Worm (Caenorhabditis elegans) whole organism, L4 larva: Measurements from ENCODE around the gene F47E1.1.

Experiments
- F37D6.2 ChIP-seq: sonication (generic microtip); optimal IDR thresholded peaks from 2 replicates; lab custom pipeline; 2016; ENCODE audit warnings: mild to moderate bottlenecking, missing genetic modification characterization, missing compliant biosample characterization
- F44E2.7 ChIP-seq: fragments of 200-800 bp; sonication (Bioruptor generic); IDR thresholded peaks from 2 replicates; pipeline ENCODE4 v2.1.2; 2022; ENCODE audit warnings: missing genetic modification characterization, missing compliant biosample characterization
- F49E8.2 ChIP-seq: sonication (generic microtip); optimal IDR thresholded peaks from 2 replicates; lab custom pipeline; 2016; ENCODE audit warnings: missing compliant biosample characterization, mild to moderate bottlenecking, missing genetic modification characterization, borderline replicate concordance
- R02D3.7 ChIP-seq: fragments of 150-350 bp; sonication (generic microtip); optimal IDR thresholded peaks from 3 replicates; lab custom pipeline; 2014; ENCODE audit warnings: missing biosample characterization, missing genetic modification characterization
- T26A8.4 ChIP-seq: fragments of 200-800 bp; sonication (Bioruptor generic); IDR thresholded peaks from 2 replicates; pipeline ENCODE4 v1.3.6; 2022; ENCODE audit warnings: missing genetic modification characterization, missing compliant biosample characterization
- Y48G9A.11 ChIP-seq: fragments of 200-800 bp; sonication (Bioruptor generic); IDR thresholded peaks from 2 replicates; pipeline ENCODE4 v1.3.6; 2022; ENCODE audit warnings: missing genetic modification reagents, missing genetic modification characterization, missing compliant biosample characterization
- Y75B8A.6 ChIP-seq: fragments of 200-800 bp; sonication (Bioruptor generic); IDR thresholded peaks from 2 replicates; pipeline ENCODE4 v1.3.6; 2022; ENCODE audit warnings: missing genetic modification reagents, missing genetic modification characterization, missing compliant biosample characterization
- ZK337.2 ChIP-seq: fragments of 200-800 bp; sonication (Bioruptor generic); IDR thresholded peaks from 2 replicates; pipeline ENCODE4 v1.3.6; 2022; ENCODE audit warnings: missing genetic modification reagents, missing genetic modification characterization, missing compliant biosample characterization
- ceh-28 ChIP-seq: fragments of 150-350 bp; optimal IDR thresholded peaks from 2 replicates; lab custom pipeline; 2014; ENCODE audit warnings: missing biosample characterization, missing genetic modification reagents, missing genetic modification characterization
- ceh-32 ChIP-seq: sonication (generic microtip); optimal IDR thresholded peaks from 2 replicates; lab custom pipeline; 2016; ENCODE audit warnings: mild to moderate bottlenecking, missing genetic modification characterization, missing compliant biosample characterization; ENCODE audit not compliant: poor library complexity
- ceh-44 ChIP-seq: fragments of 200-800 bp; sonication (Bioruptor generic); IDR thresholded peaks from 2 replicates; pipeline ENCODE4 v1.3.6; 2022; ENCODE audit warnings: missing genetic modification reagents, missing genetic modification characterization, missing compliant biosample characterization
- ctbp-1 ChIP-seq: fragments of 200-800 bp; sonication (Bioruptor generic); IDR thresholded peaks from 2 replicates; pipeline ENCODE4 v1.3.6; 2022; ENCODE audit warnings: missing genetic modification reagents, missing genetic modification characterization, missing compliant biosample characterization
- daf-12 ChIP-seq: fragments of 150-350 bp; optimal IDR thresholded peaks from 2 replicates; lab custom pipeline; 2014; ENCODE audit warnings: missing biosample characterization, missing genetic modification reagents, missing genetic modification characterization
- daf-16 ChIP-seq, 3 experiments: sonication (generic microtip); optimal IDR thresholded peaks; 2 replicates each; lab custom pipeline; 2016 to 2017; ENCODE audit warnings: missing genetic modification characterization in 3 of 3, missing genetic modification reagents in 3 of 3, mild to moderate bottlenecking in 2 of 3, missing compliant biosample characterization in 2 of 3, missing biosample characterization in 1 of 3, moderate library complexity in 1 of 3
- dmd-6 ChIP-seq: fragments of 200-800 bp; sonication (Bioruptor generic); IDR thresholded peaks from 2 replicates; pipeline ENCODE4 v1.3.6; 2022; ENCODE audit warnings: missing genetic modification reagents, missing genetic modification characterization, missing compliant biosample characterization
- duxl-1 ChIP-seq: sonication (generic microtip); optimal IDR thresholded peaks from 2 replicates; lab custom pipeline; 2016; ENCODE audit warnings: mild to moderate bottlenecking, missing genetic modification characterization, moderate library complexity, missing compliant biosample characterization; ENCODE audit not compliant: poor library complexity
- dve-1 ChIP-seq: sonication (generic microtip); optimal IDR thresholded peaks from 2 replicates; lab custom pipeline; 2017; ENCODE audit warnings: antibody characterized with exemption, mild to moderate bottlenecking, missing genetic modification characterization, missing compliant biosample characterization; ENCODE audit not compliant: insufficient read depth
- fkh-10 ChIP-seq: fragments of 150-350 bp; optimal IDR thresholded peaks from 2 replicates; lab custom pipeline; 2014; ENCODE audit warnings: missing biosample characterization, missing genetic modification reagents, missing genetic modification characterization
- gei-8 ChIP-seq: fragments of 200-800 bp; sonication (Bioruptor generic); optimal IDR thresholded peaks from 2 replicates; lab custom pipeline; 2018; ENCODE audit warnings: mild to moderate bottlenecking, missing genetic modification characterization, missing compliant biosample characterization
- hif-1 ChIP-seq, 2 experiments: sonication (generic microtip); optimal IDR thresholded peaks; 2 replicates each; lab custom pipeline; 2016 to 2017; ENCODE audit warnings: missing compliant biosample characterization in 2 of 2, missing genetic modification characterization in 2 of 2, missing genetic modification reagents in 2 of 2, missing genotype in 2 of 2, mild to moderate bottlenecking in 1 of 2
- hlh-11 ChIP-seq: fragments of 200-800 bp; sonication (Bioruptor generic); optimal IDR thresholded peaks from 2 replicates; lab custom pipeline; 2018; ENCODE audit warnings: mild to moderate bottlenecking, missing genetic modification characterization, missing compliant biosample characterization
- hlh-30 ChIP-seq: sonication (generic microtip); optimal IDR thresholded peaks from 2 replicates; lab custom pipeline; 2017; ENCODE audit warnings: antibody characterized with exemption, mild to moderate bottlenecking, missing genetic modification characterization, missing compliant biosample characterization; ENCODE audit not compliant: insufficient read depth
- hmg-1.1 ChIP-seq: fragments of 200-800 bp; sonication (Bioruptor generic); IDR thresholded peaks from 2 replicates; pipeline ENCODE4 v1.3.6; 2022; ENCODE audit warnings: missing genetic modification reagents, missing genetic modification characterization, missing compliant biosample characterization
- lin-29 ChIP-seq: fragments of 200-800 bp; sonication (Bioruptor generic); IDR thresholded peaks from 2 replicates; pipeline ENCODE4 v1.3.6; 2022; ENCODE audit warnings: missing genetic modification reagents, missing genetic modification characterization, missing compliant biosample characterization
- lin-39 ChIP-seq: fragments of 150-350 bp; optimal IDR thresholded peaks from 2 replicates; lab custom pipeline; 2014; ENCODE audit warnings: missing biosample characterization, missing genetic modification reagents, missing genetic modification characterization
- lir-3 ChIP-seq: sonication (generic microtip); optimal IDR thresholded peaks from 2 replicates; lab custom pipeline; 2016; ENCODE audit warnings: mild to moderate bottlenecking, missing genetic modification characterization, missing compliant biosample characterization
- lsy-2 ChIP-seq, 2 experiments: fragments of 150-350 bp in 1 of 2; sonication (generic microtip) in 1 of 2; optimal IDR thresholded peaks; 2 replicates each; lab custom pipeline; 2014 to 2017; ENCODE audit warnings: missing biosample characterization in 2 of 2, missing genetic modification characterization in 2 of 2
- madf-5 ChIP-seq, 2 experiments: fragments of 200-800 bp; sonication (Bioruptor generic); IDR thresholded peaks; 2 replicates each; pipeline ENCODE4 v1.3.6; 2022; ENCODE audit warnings: missing compliant biosample characterization in 2 of 2, missing genetic modification characterization in 2 of 2
- mdt-29 ChIP-seq: fragments of 200-800 bp; sonication (Bioruptor generic); IDR thresholded peaks from 2 replicates; pipeline ENCODE4 v1.3.6; 2022; ENCODE audit warnings: missing genetic modification reagents, missing genetic modification characterization, missing compliant biosample characterization
- mep-1 ChIP-seq: fragments of 150-350 bp; sonication (generic microtip); optimal IDR thresholded peaks from 3 replicates; lab custom pipeline; 2014; ENCODE audit warnings: missing biosample characterization, missing genetic modification characterization
- mxl-2 ChIP-seq: fragments of 200-800 bp; sonication (Bioruptor generic); conservative IDR thresholded peaks from 2 replicates; pipeline ENCODE4 v1.3.6; 2022; ENCODE audit warnings: missing genetic modification reagents, missing genetic modification characterization, missing compliant biosample characterization
- mxl-3 ChIP-seq: fragments of 200-800 bp; sonication (Bioruptor generic); optimal IDR thresholded peaks from 2 replicates; lab custom pipeline; 2018; ENCODE audit warnings: mild to moderate bottlenecking, missing genetic modification characterization, missing compliant biosample characterization
- nhr-10 ChIP-seq: fragments of 150-350 bp; optimal IDR thresholded peaks from 2 replicates; lab custom pipeline; 2014; ENCODE audit warnings: missing biosample characterization, missing genetic modification characterization
- nhr-25 ChIP-seq: sonication (generic microtip); optimal IDR thresholded peaks from 2 replicates; lab custom pipeline; 2017; ENCODE audit warnings: missing genetic modification characterization, mild to moderate bottlenecking, missing compliant biosample characterization, antibody characterized with exemption, moderate library complexity, borderline replicate concordance; ENCODE audit not compliant: insufficient read depth
- nhr-42 ChIP-seq: fragments of 200-800 bp; sonication (Bioruptor generic); IDR thresholded peaks from 2 replicates; pipeline ENCODE4 v1.3.6; 2022; ENCODE audit warnings: missing genetic modification characterization, missing compliant biosample characterization
- nhr-48 ChIP-seq: sonication (generic microtip); optimal IDR thresholded peaks from 2 replicates; lab custom pipeline; 2016; ENCODE audit warnings: mild to moderate bottlenecking, missing genetic modification characterization, missing compliant biosample characterization
- pha-4 ChIP-seq, 2 experiments: fragments of 150-350 bp in 1 of 2; fragments of 200-800 bp in 1 of 2; sonication (Bioruptor generic) in 1 of 2; IDR thresholded peaks in 1 of 2; optimal IDR thresholded peaks in 1 of 2; 2 replicates each; pipeline versions ENCODE4 v1.3.6 to Lab custom; 2014 to 2022; ENCODE audit warnings: missing genetic modification characterization in 2 of 2, missing genetic modification reagents in 2 of 2, missing biosample characterization in 1 of 2, missing compliant biosample characterization in 1 of 2
- php-3 ChIP-seq: fragments of 200-800 bp; sonication (Bioruptor generic); IDR thresholded peaks from 2 replicates; pipeline ENCODE4 v1.3.6; 2022; ENCODE audit warnings: missing genetic modification reagents, missing genetic modification characterization, missing compliant biosample characterization
- snpc-4 ChIP-seq: fragments of 150-350 bp; optimal IDR thresholded peaks from 2 replicates; lab custom pipeline; 2014; ENCODE audit warnings: missing biosample characterization, missing genetic modification characterization
- unc-130 ChIP-seq: sonication (generic microtip); optimal IDR thresholded peaks from 2 replicates; lab custom pipeline; 2016; ENCODE audit warnings: missing genetic modification reagents, missing genetic modification characterization, missing compliant biosample characterization
- unc-39 ChIP-seq: sonication (generic microtip); optimal IDR thresholded peaks from 2 replicates; lab custom pipeline; 2017; ENCODE audit warnings: missing biosample characterization, missing genetic modification characterization
- unc-62 ChIP-seq, 3 experiments: fragments of 150-350 bp in 1 of 3; sonication (generic microtip); optimal IDR thresholded peaks in 2 of 3; peaks in 1 of 3; 1 replicate in 1 of 3; 2 replicates in 2 of 3; lab custom pipeline; 2014 to 2017; ENCODE audit warnings: missing biosample characterization in 3 of 3, missing genetic modification characterization in 3 of 3, missing genetic modification reagents in 3 of 3, missing genotype in 1 of 3
- vab-7 ChIP-seq: fragments of 200-800 bp; sonication (Bioruptor generic); IDR thresholded peaks from 2 replicates; pipeline ENCODE4 v1.3.6; 2022; ENCODE audit warnings: missing genetic modification reagents, missing genetic modification characterization, missing compliant biosample characterization
- zfp-2 ChIP-seq: sonication (generic microtip); optimal IDR thresholded peaks from 2 replicates; lab custom pipeline; 2016; ENCODE audit warnings: mild to moderate bottlenecking, missing genetic modification characterization, missing compliant biosample characterization
- zfp-3 ChIP-seq: fragments of 200-800 bp; sonication (Bioruptor generic); conservative IDR thresholded peaks from 2 replicates; pipeline ENCODE4 v1.3.6; 2022; ENCODE audit warnings: missing genetic modification reagents, missing genetic modification characterization, missing compliant biosample characterization
- zip-11 ChIP-seq: fragments of 200-800 bp; sonication (Bioruptor generic); IDR thresholded peaks from 2 replicates; pipeline ENCODE4 v1.3.6; 2022; ENCODE audit warnings: missing genetic modification characterization, missing compliant biosample characterization
- zip-2 ChIP-seq: fragments of 150-350 bp; optimal IDR thresholded peaks from 2 replicates; lab custom pipeline; 2014; ENCODE audit warnings: missing biosample characterization, missing genetic modification characterization

Gene F47E1.1

ce11 chrX:9091380-9091779 lies 14.4 kb downstream of the F47E1.1 start:
- peak in 1 of 2 experiments; percentile 56 for TF ChIP-seq lsy-2 (tag; optimal IDR thresholded peaks at IDR 0.05; lab: Kevin White, UChicago)
- peak in 1 of 2 experiments; percentile 98 for TF ChIP-seq unc-62 (GFP tag; optimal IDR thresholded peaks at IDR 0.05 in 1 of 2; lab: Kevin White, UChicago)
- no peak for TF ChIP-seq unc-62 (tag; optimal IDR thresholded peaks at IDR 0.05; lab: Kevin White, UChicago)
- TF ChIP-seq fkh-10: no peak
- no peak for TF ChIP-seq zfp-2 (tag; lab: Kevin White, UChicago)
- TF ChIP-seq zip-11: no peak
- peak; percentile 74 for TF ChIP-seq ctbp-1 (GFP tag; lab: Robert Waterston, UW)
- TF ChIP-seq hlh-30: peak; percentile 47
- peak; percentile 41 for TF ChIP-seq F37D6.2 (tag; lab: Kevin White, UChicago)
- TF ChIP-seq mxl-3 (GFP tag; lab: Kevin White, UChicago): peak; percentile 4
- peak; percentile 93 for TF ChIP-seq pha-4 (GFP tag; IDR thresholded peaks at IDR 0.05; lab: Robert Waterston, UW)
- no peak for TF ChIP-seq pha-4 (tag; optimal IDR thresholded peaks at IDR 0.05; lab: Kevin White, UChicago)
- no peak for TF ChIP-seq ceh-32
- peak; percentile 77 for TF ChIP-seq zip-2
- no peak for TF ChIP-seq nhr-25 (tag; lab: Kevin White, UChicago)
- TF ChIP-seq mdt-29 (GFP tag; lab: Robert Waterston, UW): 0 out of 2 replicates have a peak, but pooled peaks have one; percentile 55
- TF ChIP-seq unc-39 (tag; lab: Kevin White, UChicago): no peak
- peak; percentile 72 for TF ChIP-seq vab-7 (GFP tag; lab: Robert Waterston, UW)
- no peak for TF ChIP-seq F49E8.2 (tag; lab: Kevin White, UChicago)
- peak; percentile 81 for TF ChIP-seq duxl-1 (tag; lab: Kevin White, UChicago)
- peak; percentile 69; the same call in 1 of the 2 replicates for TF ChIP-seq php-3 (GFP tag; lab: Robert Waterston, UW)
- TF ChIP-seq T26A8.4: peak; percentile 77
- peak; percentile 66 for TF ChIP-seq ceh-44
- TF ChIP-seq dve-1 (tag; lab: Kevin White, UChicago): peak; percentile 24
- peak; percentile 66 for TF ChIP-seq mep-1
- TF ChIP-seq ZK337.2 (GFP tag; lab: Robert Waterston, UW): peak; percentile 61
- no peak for TF ChIP-seq R02D3.7
- TF ChIP-seq madf-5 (GFP tag; IDR thresholded peaks at IDR 0.05; lab: Robert Waterston, UW): peak; percentile 65 to 95; a peak in 3 of 4 replicates
- peak; percentile 35 for TF ChIP-seq dmd-6
- peak; percentile 63 for TF ChIP-seq lir-3 (tag; lab: Kevin White, UChicago)
- TF ChIP-seq ceh-28 (tag; lab: Kevin White, UChicago): no peak
- TF ChIP-seq hif-1 (tag; optimal IDR thresholded peaks at IDR 0.05; lab: Kevin White, UChicago): no peak
- peak; percentile 70 for TF ChIP-seq gei-8 (GFP tag; lab: Kevin White, UChicago)
- TF ChIP-seq hmg-1.1: peak; percentile 91
- no peak for TF ChIP-seq snpc-4 (tag; lab: Kevin White, UChicago)
- peak; percentile 47; the same call in 1 of the 2 replicates for TF ChIP-seq F44E2.7 (GFP tag; lab: Robert Waterston, UW)
- TF ChIP-seq daf-12: no peak
- no peak for TF ChIP-seq mxl-2
- TF ChIP-seq Y48G9A.11 (GFP tag; lab: Robert Waterston, UW): peak; percentile 33; the same call in 1 of the 2 replicates
- TF ChIP-seq nhr-10 (tag; lab: Kevin White, UChicago): no peak
- peak; percentile 20 to 79 for TF ChIP-seq daf-16 (GFP tag; optimal IDR thresholded peaks at IDR 0.05; lab: Kevin White, UChicago)
- peak; percentile 70 for TF ChIP-seq daf-16 (tag; optimal IDR thresholded peaks at IDR 0.05; lab: Kevin White, UChicago)
- peak; percentile 66 for TF ChIP-seq nhr-48
- no peak for TF ChIP-seq nhr-42 (GFP tag; lab: Robert Waterston, UW)
- TF ChIP-seq lin-39 (tag; lab: Kevin White, UChicago): no peak
- peak; percentile 79 for TF ChIP-seq zfp-3 (GFP tag; lab: Robert Waterston, UW)
- peak; percentile 71 for TF ChIP-seq lin-29
- TF ChIP-seq hlh-11 (tag; lab: Kevin White, UChicago): peak; percentile 49
- TF ChIP-seq Y75B8A.6 (GFP tag; lab: Robert Waterston, UW): 0 out of 2 replicates have a peak, but pooled peaks have one; percentile 39
- TF ChIP-seq unc-130 (GFP tag; lab: Kevin White, UChicago): no peak
